Worm (Caenorhabditis elegans) whole organism, L4/young adult: ENCODE results near the gene ptr-5.

ENCODE experiments used
- W03F9.2 ChIP-seq: fragments of 150-350 bp; optimal IDR thresholded peaks from 2 replicates; lab custom pipeline; 2014; ENCODE audit warnings: missing biosample characterization, missing genetic modification characterization
- him-1 ChIP-seq: sonication (generic microtip); optimal IDR thresholded peaks from 2 replicates; lab custom pipeline; 2016; ENCODE audit warnings: missing genotype, missing genetic modification reagents, missing genetic modification characterization, missing compliant biosample characterization

DNA sequence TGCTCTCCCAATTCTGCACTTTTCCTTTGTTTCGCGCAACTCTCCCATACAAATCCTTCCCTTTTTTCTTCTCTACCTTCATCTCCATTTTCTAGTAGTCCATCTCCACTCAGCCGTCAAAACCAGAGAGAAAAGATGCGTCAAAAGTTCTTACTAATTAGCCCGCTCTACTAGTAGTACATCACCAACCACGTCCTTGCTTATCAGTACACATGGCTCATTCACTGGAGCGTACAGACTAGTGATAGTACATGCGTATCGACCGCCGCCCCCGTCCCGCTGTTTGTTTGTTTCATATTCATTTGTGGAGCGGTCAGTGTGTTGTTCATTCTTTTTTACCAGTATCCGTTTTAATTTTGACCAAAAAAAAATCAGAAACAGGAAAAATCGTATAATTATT, 10.7 kb downstream of the ptr-5 start:
- TF ChIP-seq him-1 (tag; lab: Kevin White, UChicago) (no peak), W03F9.2 (no peak)
